Worm (Caenorhabditis elegans) whole organism, L3 larva: Measurements from ENCODE around the gene C14E2.5.

Source experiments
- ceh-28 ChIP-seq: fragments of 150-350 bp; optimal IDR thresholded peaks from 2 replicates; lab custom pipeline; 2014; ENCODE audit warnings: missing biosample characterization, missing genetic modification reagents, missing genetic modification characterization
- elt-3 ChIP-seq, 3 experiments: fragments of 150-350 bp in 1 of 3; sonication (generic microtip) in 2 of 3; optimal IDR thresholded peaks; 2 replicates in 2 of 3; 4 replicates in 1 of 3; lab custom pipeline; 2014 to 2017; ENCODE audit warnings: missing biosample characterization in 3 of 3, missing genetic modification characterization in 3 of 3
- lin-39 ChIP-seq: fragments of 150-350 bp; optimal IDR thresholded peaks from 2 replicates; lab custom pipeline; 2018; ENCODE audit warnings: missing biosample characterization, missing genetic modification reagents, missing genetic modification characterization
- unc-62 ChIP-seq: fragments of 150-350 bp; sonication (generic microtip); optimal IDR thresholded peaks from 4 replicates; lab custom pipeline; 2014; ENCODE audit warnings: missing biosample characterization, missing genetic modification reagents, missing genetic modification characterization

DNA sequence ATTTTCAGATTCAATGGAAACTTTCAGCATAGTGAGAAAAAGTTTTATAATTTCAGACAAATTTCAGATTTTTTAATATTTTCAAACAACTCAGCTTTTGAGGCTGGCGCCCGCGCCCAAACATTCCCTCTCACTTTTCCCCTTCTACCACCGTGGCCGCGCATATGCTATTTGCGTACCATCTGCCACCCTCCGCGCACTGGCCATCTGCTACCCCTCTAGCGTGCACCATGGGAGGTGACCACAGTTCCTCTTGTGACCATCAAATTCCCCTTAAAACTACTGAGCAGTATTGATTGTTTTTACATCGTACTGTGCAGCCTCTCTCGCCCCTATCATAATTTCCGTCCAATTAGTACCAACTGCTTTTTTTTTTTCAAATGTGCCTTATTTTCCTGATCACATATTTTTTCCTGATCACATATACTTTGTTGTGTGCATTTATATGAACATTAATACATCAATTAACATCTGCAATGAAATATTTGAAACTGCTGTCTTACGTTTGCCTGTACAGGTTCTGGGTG, 24.1 kb downstream of the C14E2.5 start, which contains the start of gene C14E2.11:
- TF ChIP-seq lin-39 (tag; lab: Kevin White, UChicago) = no peak
- no peak for TF ChIP-seq ceh-28 (tag; lab: Kevin White, UChicago)
- no peak for TF ChIP-seq unc-62 (GFP tag; lab: Kevin White, UChicago)
- no peak for TF ChIP-seq elt-3 (tag; optimal IDR thresholded peaks at IDR 0.05; lab: Kevin White, UChicago)
